Fruit fly (Drosophila melanogaster): Measurements from ENCODE around the gene CG12347.

- no peak for TF ChIP-seq CG9705 (GFP tag; optimal IDR thresholded peaks at IDR 0.05)
- TF ChIP-seq Jra (GFP tag; optimal IDR thresholded peaks at IDR 0.05), result no peak
- TF ChIP-seq woc (GFP tag; optimal IDR thresholded peaks at IDR 0.05), result no peak
- no peak for TF ChIP-seq Hr78 (GFP tag; optimal IDR thresholded peaks at IDR 0.05)
- TF ChIP-seq Hr83 (GFP tag; optimal IDR thresholded peaks at IDR 0.05; ENCODE audit: poor library complexity, severe bottlenecking), result no peak
- TF ChIP-seq h (GFP tag; optimal IDR thresholded peaks at IDR 0.05), result no peak
Measured at dm6 chr3R:17952412-17952811, 46.2 kb downstream of the CG12347 start.
